Fruit fly (Drosophila melanogaster): ENCODE measurements around the gene Nedd4.

dm6 chr3L:17486130-17486529 lies 43.8 kb upstream of the Nedd4 start, which contains the start of gene CG6333:
- no peak for TF ChIP-seq rn (GFP tag; IDR thresholded peaks at IDR 0.05)
- no peak for TF ChIP-seq CG10348 (GFP tag; IDR thresholded peaks at IDR 0.05)
- no peak for TF ChIP-seq EcR (GFP tag; optimal IDR thresholded peaks at IDR 0.05)
- no peak for TF ChIP-seq gl (tag; optimal IDR thresholded peaks at IDR 0.05)
- no peak for TF ChIP-seq CG9948 (tag; optimal IDR thresholded peaks at IDR 0.05)
- no peak for TF ChIP-seq CG8301 (tag; optimal IDR thresholded peaks at IDR 0.05)
- no peak for TF ChIP-seq CG12605 (GFP tag; IDR thresholded peaks at IDR 0.05)
- TF ChIP-seq Ets98B (GFP tag; IDR thresholded peaks at IDR 0.05), result no peak
- no peak for TF ChIP-seq fd96Ca (GFP tag; IDR thresholded peaks at IDR 0.05)
- TF ChIP-seq CG34367 (tag; optimal IDR thresholded peaks at IDR 0.05), result no peak
- no peak for TF ChIP-seq CG8159 (tag; optimal IDR thresholded peaks at IDR 0.05)
